Fruit fly (Drosophila melanogaster) S2 (cell line): ENCODE results near the gene CG42397.

ENCODE experiments used
- CG8478 ChIP-seq: fragments of >200 bp; optimal IDR thresholded peaks from 2 replicates; lab custom pipeline; 2018
- CTCF ChIP-seq, 2 experiments: fragments of >200 bp; optimal IDR thresholded peaks; 2 replicates each; lab custom pipeline; 2018

dm6 chr3L:11966104-11966503 is 7.5 kb downstream of the CG42397 start, which contains the start of gene prc:
- TF ChIP-seq CG8478 (lab: Kevin White, UChicago) (no peak), CTCF (optimal IDR thresholded peaks at IDR 0.05; lab: Kevin White, UChicago) (no peak)
